Worm (Caenorhabditis elegans) whole organism, dauer: ENCODE results near the gene ZK177.9.
A peak's percentile ranks its signal among the peaks of the same experiment; 100 is the strongest.

Source experiments
- unc-62 ChIP-seq: sonication (generic microtip); optimal IDR thresholded peaks from 2 replicates; lab custom pipeline; 2017; ENCODE audit warnings: missing biosample characterization, missing genetic modification reagents, missing genetic modification characterization

Gene ZK177.9

DNA sequence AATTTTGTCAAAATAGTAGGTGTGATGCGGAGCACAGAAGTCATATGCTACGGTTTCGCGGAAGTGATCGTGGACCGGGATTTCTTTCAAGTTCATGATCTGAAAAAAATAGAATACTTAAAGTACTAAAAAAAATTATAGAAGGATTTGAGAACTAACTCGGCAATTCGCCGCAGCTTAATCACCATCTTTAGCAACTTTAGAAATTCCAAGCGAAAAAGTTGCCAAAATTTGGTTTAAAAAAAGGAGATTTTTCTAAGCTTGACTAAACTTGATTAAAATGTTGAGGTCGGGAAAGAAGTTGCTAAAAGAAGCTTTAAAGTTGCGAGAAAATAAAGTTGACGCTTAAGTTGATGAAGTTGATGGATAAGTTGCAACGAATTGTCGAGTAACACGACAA, at the start of gene ZK177.9:
ZK177.9 (minus strand) TSS at position 101 of the 400 bp plus-strand sequence.
- TF ChIP-seq unc-62 (GFP tag; lab: Kevin White, UChicago), result no peak

DNA sequence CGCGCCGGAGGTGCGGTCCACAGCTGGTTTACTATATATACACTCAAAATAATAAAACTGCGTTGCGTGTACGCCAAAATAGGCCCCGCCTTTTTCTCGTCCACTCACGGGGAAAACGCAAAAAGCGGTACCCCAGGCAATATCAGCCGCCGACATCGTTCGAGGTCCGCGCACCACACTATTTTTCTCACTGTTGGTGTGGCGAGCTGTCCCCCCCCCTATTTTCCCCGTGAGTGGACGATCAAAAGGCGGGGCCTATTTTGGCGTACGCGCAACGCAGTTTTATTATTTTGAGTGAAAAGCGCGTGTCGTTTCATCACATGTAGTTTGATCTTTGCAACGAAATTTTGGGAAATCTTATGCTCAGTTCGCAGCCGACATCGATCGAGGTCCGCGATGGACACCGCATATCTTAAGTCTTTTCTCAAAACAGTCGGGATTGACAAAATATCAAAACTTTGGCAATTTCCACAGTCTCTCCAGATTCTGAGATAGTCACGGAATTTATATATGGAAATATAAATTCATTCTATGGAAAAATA, 47.6 kb upstream of the ZK177.9 start:
- no peak for TF ChIP-seq unc-62 (GFP tag; lab: Kevin White, UChicago)

DNA sequence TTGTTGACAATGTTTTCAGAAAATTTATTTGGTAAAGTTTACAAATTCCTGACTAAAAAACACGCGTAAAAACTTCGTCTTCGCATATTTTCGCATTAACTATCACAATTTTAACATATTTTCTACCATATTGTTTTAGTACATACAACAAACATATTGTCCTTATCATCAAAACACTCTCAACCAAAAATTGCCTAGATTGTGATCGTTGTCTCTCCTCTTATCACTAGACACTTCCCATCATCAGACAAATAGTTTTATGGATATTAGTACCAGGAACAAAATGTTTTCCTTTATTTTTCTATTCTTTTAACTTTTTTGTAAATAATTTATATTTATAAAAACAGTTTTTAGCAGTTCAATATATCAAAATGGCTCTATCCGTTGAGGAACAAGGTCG, 43.8 kb upstream of the ZK177.9 start, which contains the start of gene C17C3.3:
C17C3.3 (plus strand) TSS at position 346 of the 400 bp plus-strand sequence.
- no peak for TF ChIP-seq unc-62 (GFP tag; lab: Kevin White, UChicago)

DNA sequence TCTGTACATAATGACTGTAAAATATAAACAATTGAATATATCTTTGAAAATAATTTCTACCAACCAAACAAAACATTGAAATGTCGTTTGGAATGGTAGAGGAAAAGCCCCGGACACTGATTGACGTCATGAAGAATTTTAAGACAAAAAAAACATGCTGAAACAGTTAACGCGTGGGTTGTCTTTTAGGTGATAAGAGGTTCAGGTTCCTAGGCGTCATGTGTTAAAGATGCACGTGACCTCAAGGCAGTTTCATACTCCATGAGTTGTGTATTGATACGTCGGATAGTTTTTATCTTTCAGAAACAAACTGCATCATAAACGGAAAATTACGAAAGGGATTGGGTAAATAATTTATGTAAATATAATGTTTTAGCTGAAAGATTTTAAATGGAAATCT, 39.6 kb upstream of the ZK177.9 start:
- no peak for TF ChIP-seq unc-62 (GFP tag; lab: Kevin White, UChicago)

DNA sequence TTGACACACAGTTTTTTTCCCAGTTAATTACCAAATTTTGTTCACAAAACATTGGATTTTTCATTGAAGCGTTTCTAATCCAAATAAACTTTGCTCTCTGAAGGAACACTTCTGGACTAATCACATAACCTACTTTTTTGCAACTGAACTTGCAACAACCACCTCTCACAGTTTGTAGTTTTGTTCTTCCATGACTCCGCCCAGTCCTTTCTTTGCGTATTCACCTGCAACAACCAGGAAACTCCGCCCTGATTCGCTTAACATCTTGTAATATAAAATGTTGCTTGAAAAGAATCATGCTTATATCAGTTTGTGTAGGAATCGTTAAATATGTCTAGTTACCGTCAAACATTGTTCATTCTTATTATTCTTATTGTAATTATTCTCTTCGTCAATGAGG, 38.9 kb upstream of the ZK177.9 start, which contains the start of gene ins-11:
ins-11 (plus strand) TSS at position 301 of the 400 bp plus-strand sequence.
- TF ChIP-seq unc-62 (GFP tag; lab: Kevin White, UChicago), result no peak

DNA sequence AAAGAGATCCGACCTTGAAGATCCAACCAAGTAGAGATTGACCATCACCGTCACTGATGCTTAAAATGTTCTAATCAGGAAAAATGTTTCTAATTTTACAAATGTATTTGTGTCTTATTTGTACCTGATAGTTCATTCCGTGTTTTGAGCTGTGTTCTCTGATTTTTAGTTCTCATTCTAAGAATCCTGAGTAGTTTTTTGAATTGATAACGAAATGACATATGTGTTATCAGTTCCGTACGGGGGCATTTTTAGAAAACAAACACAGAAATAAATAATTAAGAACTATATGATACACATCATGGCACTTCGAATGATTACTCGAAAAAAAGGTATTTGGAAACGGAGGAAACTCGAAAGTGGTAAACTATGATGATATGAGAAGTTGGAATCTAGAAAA, 38.0 kb upstream of the ZK177.9 start:
- no peak for TF ChIP-seq unc-62 (GFP tag; lab: Kevin White, UChicago)

DNA sequence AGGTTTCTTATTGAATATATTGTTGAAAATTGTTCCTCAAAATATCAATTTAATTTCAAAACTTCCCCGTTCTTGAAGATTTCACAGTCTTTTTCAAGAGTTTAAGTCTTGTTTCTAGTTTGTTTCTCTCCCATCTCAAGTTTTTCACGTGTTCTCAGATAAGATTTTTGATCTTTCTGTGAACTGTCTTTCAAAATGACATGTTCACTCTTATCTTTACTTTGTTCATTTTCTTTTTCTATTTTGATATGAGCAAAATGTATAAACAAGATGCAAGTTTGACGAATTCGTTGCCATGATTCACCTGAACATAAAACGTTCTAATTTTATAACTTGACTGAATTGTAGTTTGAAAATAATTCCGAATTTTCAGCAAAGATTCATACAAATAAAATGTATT, 37.2 kb upstream of the ZK177.9 start:
- TF ChIP-seq unc-62 (GFP tag; lab: Kevin White, UChicago), result no peak

DNA sequence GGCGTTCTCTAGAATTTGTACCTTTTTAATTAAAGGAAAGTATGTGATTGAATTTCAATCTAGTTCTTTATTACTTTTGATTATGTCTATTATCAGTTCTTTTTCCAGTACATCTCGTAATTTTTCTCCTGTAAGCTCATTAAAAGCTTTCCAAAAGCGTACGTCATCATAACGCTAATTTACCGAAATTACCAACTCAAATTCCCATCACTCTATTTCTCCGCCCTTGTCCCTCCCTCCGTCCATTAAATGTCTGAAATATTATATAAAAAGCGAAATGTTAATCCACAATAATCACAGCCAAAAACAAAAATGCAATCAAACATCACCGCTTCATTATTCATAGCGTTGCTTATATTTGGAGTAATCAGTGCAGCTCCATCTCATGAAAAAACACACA, 36.8 kb upstream of the ZK177.9 start, which contains the start of gene ins-12:
ins-12 (plus strand) TSS at position 301 of the 400 bp plus-strand sequence.
- no peak for TF ChIP-seq unc-62 (GFP tag; lab: Kevin White, UChicago)

DNA sequence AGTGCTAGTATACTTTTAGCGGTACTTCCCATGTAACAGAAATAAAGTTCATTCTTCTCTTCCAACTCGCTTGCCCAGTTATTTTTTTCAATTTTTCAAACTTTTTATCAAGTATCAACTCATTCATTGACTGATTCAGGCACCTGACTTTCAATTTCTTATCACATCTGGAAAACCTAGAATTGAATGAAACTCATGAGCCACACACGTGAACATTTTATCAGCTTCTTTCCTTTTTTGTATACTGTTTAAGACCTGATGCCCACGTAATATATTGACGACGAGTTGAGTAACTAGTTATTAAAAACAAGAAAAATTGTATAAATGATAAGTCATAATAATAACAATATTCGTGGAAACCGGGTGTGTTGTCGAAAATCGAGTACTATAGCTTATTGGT, 36.0 kb upstream of the ZK177.9 start:
- TF ChIP-seq unc-62 (GFP tag; lab: Kevin White, UChicago), result no peak

DNA sequence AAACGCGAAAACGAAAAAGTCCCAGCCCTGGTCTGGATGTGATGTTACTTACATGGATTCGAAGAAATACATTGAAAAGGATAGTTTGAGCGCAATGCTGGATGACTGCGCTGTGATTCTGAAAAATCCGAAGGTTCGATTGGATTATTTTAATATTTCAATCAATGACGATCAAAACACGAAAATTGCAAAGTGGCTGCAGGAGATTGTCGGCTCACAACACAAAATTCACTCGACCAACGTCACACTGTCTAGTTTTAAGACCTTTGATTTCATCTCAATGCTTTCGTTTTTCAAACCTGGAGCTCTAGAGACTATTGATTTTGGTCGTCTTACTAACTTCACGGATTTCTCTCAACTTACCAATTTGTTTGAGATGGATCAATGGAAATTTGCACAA, 34.0 kb upstream of the ZK177.9 start, which contains the start of gene C17C3.5:
C17C3.5 (plus strand) TSS at position 301 of the 400 bp plus-strand sequence.
- TF ChIP-seq unc-62 (GFP tag; lab: Kevin White, UChicago), result no peak

DNA sequence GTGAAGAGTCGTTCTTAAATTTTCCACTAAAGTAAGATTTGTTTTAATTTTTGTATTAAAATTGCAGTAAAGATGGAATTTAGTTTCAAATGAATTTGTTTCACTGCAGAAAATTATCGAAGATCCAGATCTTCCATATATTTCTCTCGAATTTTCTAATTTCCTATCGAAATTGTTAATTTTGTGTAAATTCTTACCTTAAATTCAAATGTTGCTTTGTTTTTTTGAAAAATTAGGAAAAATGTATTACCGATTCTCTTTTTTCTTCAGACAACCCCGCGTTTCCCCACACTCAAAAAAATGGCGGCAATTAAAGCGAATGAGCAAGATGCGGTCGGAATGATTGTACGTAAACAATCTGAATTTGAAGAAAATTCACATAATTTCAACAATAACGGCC, 32.2 kb upstream of the ZK177.9 start, which contains the start of gene C17C3.6:
C17C3.6 (plus strand) TSS at position 301 of the 400 bp plus-strand sequence.
- TF ChIP-seq unc-62 (GFP tag; lab: Kevin White, UChicago), result no peak

DNA sequence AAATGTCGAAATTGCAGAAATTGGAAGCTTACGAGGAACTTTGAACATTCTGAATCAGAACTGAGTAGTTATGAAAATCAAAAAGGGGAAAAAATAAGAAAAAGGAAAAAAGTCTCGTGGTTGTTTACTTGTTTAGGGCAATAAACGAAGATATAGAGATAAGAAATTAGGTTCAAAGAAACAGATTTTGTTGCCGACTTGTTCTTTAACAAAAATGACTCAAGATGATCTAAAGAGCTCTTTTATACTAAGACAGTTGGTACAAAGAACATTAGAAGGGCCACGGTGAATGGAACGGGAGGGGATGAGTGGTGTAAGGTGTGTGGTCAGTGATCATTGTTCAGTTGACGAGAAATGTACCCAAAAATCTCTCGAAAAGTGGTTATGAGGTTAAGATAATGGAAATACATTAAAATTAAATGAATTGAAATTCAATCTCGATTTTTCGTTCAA, 29.9 kb upstream of the ZK177.9 start, which contains the start of gene acdh-2:
acdh-2 (minus strand) TSS at position 51 of the 453 bp plus-strand sequence.
- TF ChIP-seq unc-62 (GFP tag; lab: Kevin White, UChicago), result no peak

DNA sequence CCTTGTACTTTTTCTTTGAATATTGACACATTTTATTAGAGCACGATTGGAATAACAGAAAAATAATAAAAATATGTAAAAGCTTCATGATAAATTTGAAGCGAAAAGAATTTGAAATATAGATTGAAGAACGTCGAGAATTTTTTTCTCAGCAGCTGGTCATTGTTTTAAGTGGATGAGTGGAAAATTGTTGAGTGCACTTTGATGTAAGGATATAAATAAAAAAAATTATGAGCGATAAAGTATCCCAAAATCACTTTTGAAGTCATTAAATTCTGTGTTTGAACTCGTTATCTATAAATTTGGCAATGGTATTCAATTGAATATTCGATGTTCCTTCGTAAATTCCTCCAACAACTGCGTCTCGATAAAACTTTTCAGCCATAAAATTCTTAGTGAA, 27.2 kb upstream of the ZK177.9 start, which contains the start of gene ins-13:
ins-13 (minus strand) TSS at position 101 of the 400 bp plus-strand sequence.
- TF ChIP-seq unc-62 (GFP tag; lab: Kevin White, UChicago), result no peak

DNA sequence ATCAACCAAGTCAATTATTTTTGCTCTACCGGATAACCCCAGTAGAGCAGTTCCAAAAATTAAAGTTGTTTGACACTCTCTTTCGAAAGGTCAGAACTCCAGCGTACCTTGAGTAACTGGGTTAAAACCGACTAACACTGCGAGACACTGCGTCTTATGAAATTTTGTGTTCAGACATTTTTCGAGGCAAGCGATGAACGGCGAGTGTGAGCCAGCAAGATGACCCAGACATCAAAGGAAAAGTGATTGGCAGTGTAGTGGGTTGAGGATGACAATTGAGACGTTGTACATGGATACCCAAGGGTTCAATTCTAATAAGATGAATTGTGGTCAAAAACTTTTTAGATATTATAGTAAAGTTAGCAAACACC, 26.6 kb upstream of the ZK177.9 start:
- TF ChIP-seq unc-62 (GFP tag; lab: Kevin White, UChicago), result no peak

DNA sequence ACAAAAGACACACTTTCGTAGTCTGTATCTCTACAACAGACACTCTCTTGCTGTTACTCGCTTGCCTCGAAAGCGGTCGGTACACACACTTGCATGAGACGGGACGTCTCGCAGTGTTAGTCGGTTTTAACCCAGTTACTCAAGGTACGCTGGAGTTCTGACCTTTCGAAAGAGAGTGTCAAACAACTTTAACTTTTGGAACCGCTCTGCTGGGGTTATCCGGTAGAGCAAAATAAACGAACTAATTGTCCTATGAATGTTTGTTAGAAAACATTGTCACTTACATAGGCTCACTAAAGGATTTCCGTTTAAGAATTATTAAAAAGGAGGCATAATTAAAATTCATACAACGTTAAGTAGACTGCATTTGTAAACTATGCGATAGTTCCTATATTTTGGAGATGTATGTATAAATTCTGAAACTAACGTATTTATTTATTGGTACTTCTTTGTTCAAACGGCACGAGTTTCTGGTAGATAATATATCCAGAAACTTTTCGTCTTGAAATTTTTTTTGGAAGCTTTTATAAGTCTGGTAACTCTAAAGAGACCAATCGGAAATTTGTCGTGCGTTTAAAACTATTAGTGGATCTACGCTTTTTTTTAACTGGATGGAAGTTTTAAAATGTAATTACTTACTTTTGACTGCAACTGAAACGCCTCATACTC, 26.1 kb upstream of the ZK177.9 start:
- TF ChIP-seq unc-62 (GFP tag; lab: Kevin White, UChicago), result peak; percentile 12

DNA sequence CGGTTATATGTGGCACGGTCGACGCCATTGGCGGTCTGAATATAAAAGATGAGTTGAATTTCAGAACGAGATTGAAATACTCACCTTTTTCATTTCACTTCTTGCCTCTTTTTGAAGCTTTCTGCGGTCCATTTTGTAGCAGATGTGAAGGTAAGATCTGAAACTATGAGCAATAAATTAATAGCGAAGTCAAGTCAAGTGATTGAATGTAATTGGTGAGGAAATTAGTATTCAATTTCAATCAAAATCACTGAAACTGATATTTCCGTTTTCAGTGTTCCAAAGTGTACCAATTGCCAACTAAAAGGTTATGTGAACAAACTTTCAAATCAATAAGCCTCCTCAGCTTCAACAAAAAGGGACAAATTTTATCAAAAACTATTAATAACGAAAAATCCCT, 24.1 kb upstream of the ZK177.9 start, which contains the start of gene C17C3.24:
C17C3.24 (minus strand) TSS at position 101 of the 400 bp plus-strand sequence.
- no peak for TF ChIP-seq unc-62 (GFP tag; lab: Kevin White, UChicago)
